Worm (Caenorhabditis elegans) whole organism, midembryonic: Measurements from ENCODE around the gene cnc-9.

Experiments used
- T22C8.4 ChIP-seq: fragments of 200-800 bp; sonication (Bioruptor generic); IDR thresholded peaks from 2 replicates; pipeline ENCODE4 v1.3.6; 2022; ENCODE audit warnings: missing genetic modification characterization, missing compliant biosample characterization
- cog-1 ChIP-seq: sonication (generic microtip); optimal IDR thresholded peaks from 2 replicates; lab custom pipeline; 2016; ENCODE audit warnings: missing genetic modification characterization, missing compliant biosample characterization
- flt-1 ChIP-seq: fragments of 200-800 bp; sonication (Bioruptor generic); IDR thresholded peaks from 2 replicates; pipeline ENCODE4 v1.3.6; 2022; ENCODE audit warnings: missing genetic modification characterization, missing compliant biosample characterization
- klf-2 ChIP-seq: fragments of 200-800 bp; sonication (Bioruptor generic); conservative IDR thresholded peaks from 2 replicates; pipeline ENCODE4 v1.3.6; 2022; ENCODE audit warnings: missing genetic modification reagents, missing genetic modification characterization, missing compliant biosample characterization
- med-1 ChIP-seq: sonication (generic microtip); optimal IDR thresholded peaks from 2 replicates; lab custom pipeline; 2017; ENCODE audit warnings: missing genetic modification characterization, mild to moderate bottlenecking, missing compliant biosample characterization, antibody characterized with exemption, missing genetic modification reagents; ENCODE audit not compliant: insufficient read depth
- ref-1 ChIP-seq: fragments of 200-800 bp; sonication (Bioruptor generic); conservative IDR thresholded peaks from 2 replicates; pipeline ENCODE4 v1.3.6; 2022; ENCODE audit warnings: missing genetic modification reagents, missing genetic modification characterization, missing compliant biosample characterization
- tab-1 ChIP-seq: fragments of 200-800 bp; sonication (Bioruptor generic); IDR thresholded peaks from 2 replicates; pipeline ENCODE4 v1.3.6; 2022; ENCODE audit warnings: missing genetic modification characterization, missing compliant biosample characterization
- ztf-23 ChIP-seq: fragments of 200-800 bp; sonication (Bioruptor generic); IDR thresholded peaks from 2 replicates; pipeline ENCODE4 v1.3.6; 2022; ENCODE audit warnings: missing genetic modification reagents, missing genetic modification characterization, missing compliant biosample characterization
- ztf-29 ChIP-seq: fragments of 200-800 bp; sonication (Bioruptor generic); IDR thresholded peaks from 2 replicates; pipeline ENCODE4 v1.3.6; 2022; ENCODE audit warnings: missing genetic modification reagents, missing genetic modification characterization, missing compliant biosample characterization

Gene cnc-9

ce11 chrV:7402355-7402754, 2.4 kb upstream of the cnc-9 start, which contains the start of gene srj-13:
TSS of gene srj-13 (plus strand) at chrV:7402655.
- TF ChIP-seq flt-1 (GFP tag; lab: Robert Waterston, UW) (no peak), tab-1 (GFP tag; lab: Robert Waterston, UW) (no peak), ref-1 (no peak), med-1 (no peak), cog-1 (tag; lab: Kevin White, UChicago) (no peak), klf-2 (GFP tag; lab: Robert Waterston, UW) (no peak), ztf-29 (GFP tag; lab: Robert Waterston, UW) (no peak), T22C8.4 (GFP tag; lab: Robert Waterston, UW) (no peak), ztf-23 (GFP tag; lab: Robert Waterston, UW) (no peak)

DNA sequence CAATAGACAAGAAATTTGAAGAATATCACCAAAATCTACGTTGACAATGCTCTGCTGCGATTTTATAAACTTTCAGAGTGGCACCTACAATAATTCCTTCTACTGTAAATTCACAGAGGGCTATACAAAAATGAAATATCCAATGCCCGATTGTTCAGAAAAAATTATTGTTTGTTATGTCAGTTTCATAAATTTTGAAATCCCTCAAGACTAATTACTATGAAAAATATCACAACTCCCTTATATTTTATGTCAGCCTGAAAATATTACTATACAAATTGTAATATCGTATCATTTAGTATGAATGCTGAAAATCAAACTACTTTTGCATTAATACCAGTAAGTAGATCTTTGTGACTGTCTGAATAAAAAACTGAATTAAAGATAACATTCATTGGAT, 593 bp upstream of the cnc-9 start, which contains the start of gene srx-60:
Gene srx-60, plus strand, starts transcription at position 301 of the 400 bp plus-strand sequence.
- TF ChIP-seq klf-2 (GFP tag; lab: Robert Waterston, UW) (no peak), ref-1 (no peak), med-1 (no peak), T22C8.4 (GFP tag; lab: Robert Waterston, UW) (no peak), ztf-23 (GFP tag; lab: Robert Waterston, UW) (no peak), cog-1 (tag; lab: Kevin White, UChicago) (no peak), tab-1 (GFP tag; lab: Robert Waterston, UW) (no peak), ztf-29 (GFP tag; lab: Robert Waterston, UW) (no peak), flt-1 (GFP tag; lab: Robert Waterston, UW) (no peak)

ce11 chrV:7399202-7399601, 793 bp downstream of the cnc-9 start, which contains the start of gene gst-41:
TSS of gene gst-41 (minus strand) at chrV:7399302.
- TF ChIP-seq cog-1 (tag; lab: Kevin White, UChicago) = no peak
- TF ChIP-seq tab-1 (GFP tag; lab: Robert Waterston, UW) = no peak
- TF ChIP-seq ztf-23 (GFP tag; lab: Robert Waterston, UW) = no peak
- no peak for TF ChIP-seq ref-1
- TF ChIP-seq T22C8.4 (GFP tag; lab: Robert Waterston, UW) = no peak
- TF ChIP-seq flt-1 (GFP tag; lab: Robert Waterston, UW) = no peak
- no peak for TF ChIP-seq ztf-29 (GFP tag; lab: Robert Waterston, UW)
- TF ChIP-seq med-1 = no peak
- no peak for TF ChIP-seq klf-2 (GFP tag; lab: Robert Waterston, UW)

DNA sequence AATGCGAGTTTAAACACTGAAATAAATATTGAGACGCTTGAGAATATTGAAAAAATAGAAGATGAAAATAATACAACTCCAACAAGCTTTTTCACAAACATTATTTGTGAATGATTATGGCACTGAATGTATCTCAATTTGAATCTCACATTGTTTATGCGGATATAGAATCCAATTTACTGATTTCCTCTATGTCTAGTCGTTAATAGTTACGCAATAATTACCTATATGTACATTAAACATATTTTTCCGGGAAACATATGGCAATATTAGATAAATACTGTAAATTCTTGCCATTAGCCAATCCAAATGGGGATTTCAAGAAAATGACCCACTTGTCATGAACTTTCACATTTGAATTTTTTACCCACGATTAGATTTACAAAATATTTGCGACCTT, 4.6 kb downstream of the cnc-9 start, which contains the start of gene srx-9:
Gene srx-9, minus strand, starts transcription at position 101 of the 400 bp plus-strand sequence.
- no peak for TF ChIP-seq tab-1 (GFP tag; lab: Robert Waterston, UW)
- no peak for TF ChIP-seq flt-1 (GFP tag; lab: Robert Waterston, UW)
- no peak for TF ChIP-seq klf-2 (GFP tag; lab: Robert Waterston, UW)
- TF ChIP-seq med-1 = no peak
- no peak for TF ChIP-seq ztf-29 (GFP tag; lab: Robert Waterston, UW)
- TF ChIP-seq T22C8.4 (GFP tag; lab: Robert Waterston, UW) = no peak
- TF ChIP-seq ref-1 = no peak
- no peak for TF ChIP-seq ztf-23 (GFP tag; lab: Robert Waterston, UW)
- no peak for TF ChIP-seq cog-1 (tag; lab: Kevin White, UChicago)

DNA sequence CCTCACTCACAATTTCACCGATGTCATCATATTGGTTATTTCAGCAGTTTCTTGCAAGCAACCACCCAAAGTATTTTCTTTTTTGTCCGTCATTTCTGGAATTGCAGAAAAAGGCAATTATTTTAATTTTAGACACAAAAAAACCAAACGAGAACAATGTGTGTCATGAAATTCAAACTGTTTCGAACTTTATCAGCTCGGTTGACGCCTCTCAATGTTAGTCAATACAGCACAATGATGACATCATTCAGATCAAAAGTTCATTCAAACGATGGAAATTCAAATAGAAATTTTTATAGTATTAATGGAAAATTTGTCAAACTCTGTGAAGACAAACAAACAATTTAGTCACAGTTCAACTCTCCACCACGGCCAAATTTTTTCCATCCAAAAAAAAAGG, 8.1 kb downstream of the cnc-9 start, which contains the start of gene fbxa-105:
Gene fbxa-105, minus strand, starts transcription at position 97 of the 400 bp plus-strand sequence.
- TF ChIP-seq T22C8.4 (GFP tag; lab: Robert Waterston, UW) (no peak), cog-1 (tag; lab: Kevin White, UChicago) (no peak), klf-2 (GFP tag; lab: Robert Waterston, UW) (no peak), ref-1 (no peak), tab-1 (GFP tag; lab: Robert Waterston, UW) (no peak), ztf-23 (GFP tag; lab: Robert Waterston, UW) (no peak), flt-1 (GFP tag; lab: Robert Waterston, UW) (no peak), ztf-29 (GFP tag; lab: Robert Waterston, UW) (no peak), med-1 (no peak)

ce11 chrV:7389771-7390170, 10.2 kb downstream of the cnc-9 start, which contains the start of gene C02H6.1:
TSS of gene C02H6.1 (minus strand) at chrV:7389871.
- TF ChIP-seq T22C8.4 (GFP tag; lab: Robert Waterston, UW) (no peak), ref-1 (no peak), flt-1 (GFP tag; lab: Robert Waterston, UW) (no peak), klf-2 (GFP tag; lab: Robert Waterston, UW) (no peak), med-1 (no peak), ztf-29 (GFP tag; lab: Robert Waterston, UW) (no peak), tab-1 (GFP tag; lab: Robert Waterston, UW) (no peak), ztf-23 (GFP tag; lab: Robert Waterston, UW) (no peak)

ce11 chrV:7387755-7388154, 12.2 kb downstream of the cnc-9 start, which contains the start of gene C02H6.3:
TSS of gene C02H6.3 (minus strand) at chrV:7387855.
- no peak for TF ChIP-seq flt-1 (GFP tag; lab: Robert Waterston, UW)
- no peak for TF ChIP-seq ztf-29 (GFP tag; lab: Robert Waterston, UW)
- no peak for TF ChIP-seq med-1
- TF ChIP-seq T22C8.4 (GFP tag; lab: Robert Waterston, UW) = no peak
- TF ChIP-seq klf-2 (GFP tag; lab: Robert Waterston, UW) = no peak
- TF ChIP-seq ztf-23 (GFP tag; lab: Robert Waterston, UW) = no peak
- no peak for TF ChIP-seq tab-1 (GFP tag; lab: Robert Waterston, UW)
- no peak for TF ChIP-seq ref-1
- TF ChIP-seq cog-1 (tag; lab: Kevin White, UChicago) = no peak

- TF ChIP-seq ztf-23 (GFP tag; lab: Robert Waterston, UW) = no peak
- no peak for TF ChIP-seq ztf-29 (GFP tag; lab: Robert Waterston, UW)
- no peak for TF ChIP-seq cog-1 (tag; lab: Kevin White, UChicago)
- no peak for TF ChIP-seq flt-1 (GFP tag; lab: Robert Waterston, UW)
- TF ChIP-seq tab-1 (GFP tag; lab: Robert Waterston, UW) = no peak
- TF ChIP-seq klf-2 (GFP tag; lab: Robert Waterston, UW) = no peak
- TF ChIP-seq med-1 = no peak
- no peak for TF ChIP-seq ref-1
- no peak for TF ChIP-seq T22C8.4 (GFP tag; lab: Robert Waterston, UW)
Measured at ce11 chrV:7386052-7386573, 13.9 kb downstream of the cnc-9 start, which contains the start of gene srp-6. TSS of gene srp-6 (minus strand) at chrV:7386102.

DNA sequence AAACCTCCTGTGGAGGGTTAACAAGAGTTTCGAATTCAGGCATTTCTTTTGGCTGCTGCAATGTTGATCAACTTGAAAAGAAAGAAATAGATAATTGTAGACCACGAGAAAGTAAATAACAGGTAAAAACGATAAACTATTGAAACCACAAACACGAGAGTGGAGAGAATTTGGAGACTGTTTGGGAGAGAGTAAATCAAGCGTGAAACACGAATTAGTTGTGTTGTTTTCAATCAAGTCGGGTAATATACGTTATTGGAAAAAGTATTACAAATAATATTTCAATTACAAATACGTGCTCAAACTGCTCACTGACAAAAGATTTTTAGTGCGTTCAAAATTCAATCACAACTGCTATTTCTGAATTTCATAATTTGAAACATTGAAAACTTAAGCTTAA, 19.0 kb downstream of the cnc-9 start, which contains the start of gene C03G6.17:
Gene C03G6.17, minus strand, starts transcription at position 101 of the 400 bp plus-strand sequence.
- no peak for TF ChIP-seq ref-1
- no peak for TF ChIP-seq med-1
- TF ChIP-seq T22C8.4 (GFP tag; lab: Robert Waterston, UW) = no peak
- no peak for TF ChIP-seq klf-2 (GFP tag; lab: Robert Waterston, UW)
- no peak for TF ChIP-seq flt-1 (GFP tag; lab: Robert Waterston, UW)
- TF ChIP-seq ztf-23 (GFP tag; lab: Robert Waterston, UW) = no peak
- no peak for TF ChIP-seq tab-1 (GFP tag; lab: Robert Waterston, UW)
